Fruit fly (Drosophila melanogaster) whole organism, embryonic: ENCODE data around the gene CG12075.
A peak's percentile ranks its signal among the peaks of the same experiment; 100 is the strongest.

Experiments
- Atf3 ChIP-seq: fragments of 200-800 bp; sonication (Bioruptor generic); optimal IDR thresholded peaks from 3 replicates; lab custom pipeline; 2016; ENCODE audit warnings: missing biosample characterization, missing genetic modification characterization
- Awh ChIP-seq: fragments of 200-800 bp; sonication (Bioruptor generic); IDR thresholded peaks from 2 replicates; pipeline ENCODE4, ENCODE4 v1.3.6; 2022; ENCODE audit warnings: missing biosample characterization, missing genetic modification characterization
- CG15601 ChIP-seq: fragments of 200-800 bp; sonication (Bioruptor generic); optimal IDR thresholded peaks from 3 replicates; lab custom pipeline; 2019; ENCODE audit warnings: missing biosample characterization, mild to moderate bottlenecking, missing genetic modification characterization, moderate library complexity
- CG17359 ChIP-seq: fragments of 200-800 bp; sonication (Bioruptor generic); optimal IDR thresholded peaks from 3 replicates; lab custom pipeline; 2018; ENCODE audit warnings: missing biosample characterization, mild to moderate bottlenecking, missing genetic modification characterization, moderate library complexity
- CG17912 ChIP-seq: fragments of 200-800 bp; sonication (Bioruptor generic); optimal IDR thresholded peaks from 2 replicates; lab custom pipeline; 2018; ENCODE audit warnings: missing biosample characterization, mild to moderate bottlenecking, missing genetic modification characterization
- CG1792 ChIP-seq: fragments of 200-800 bp; sonication (Bioruptor generic); optimal IDR thresholded peaks from 2 replicates; lab custom pipeline; 2016; ENCODE audit warnings: missing biosample characterization, missing genetic modification characterization
- CG2712 ChIP-seq: fragments of 200-800 bp; optimal IDR thresholded peaks from 3 replicates; lab custom pipeline; 2019; ENCODE audit warnings: missing biosample characterization, mild to moderate bottlenecking, missing genetic modification characterization, moderate library complexity
- CG30431 ChIP-seq: fragments of 200-800 bp; sonication (Bioruptor generic); optimal IDR thresholded peaks from 2 replicates; lab custom pipeline; 2017; ENCODE audit warnings: missing biosample characterization, missing genetic modification characterization
- CG33213 ChIP-seq: fragments of 200-800 bp; sonication (Bioruptor generic); optimal IDR thresholded peaks from 3 replicates; lab custom pipeline; 2016; ENCODE audit warnings: missing biosample characterization, missing genetic modification characterization
- CG4360 ChIP-seq: fragments of 200-800 bp; sonication (Bioruptor generic); IDR thresholded peaks from 2 replicates; pipeline ENCODE4 v1.3.6; 2022; ENCODE audit warnings: missing biosample characterization, missing genetic modification characterization
- CG4707 ChIP-seq: fragments of 200-800 bp; sonication (Bioruptor generic); optimal IDR thresholded peaks from 2 replicates; lab custom pipeline; 2018; ENCODE audit warnings: missing biosample characterization, mild to moderate bottlenecking, missing genetic modification characterization, moderate library complexity
- CG6854 ChIP-seq: fragments of 200-800 bp; sonication (Bioruptor generic); optimal IDR thresholded peaks from 3 replicates; lab custom pipeline; 2017; ENCODE audit warnings: missing biosample characterization, mild to moderate bottlenecking, missing genetic modification characterization
- CG9437 ChIP-seq: fragments of 200-800 bp; sonication (Bioruptor generic); optimal IDR thresholded peaks from 2 replicates; lab custom pipeline; 2018; ENCODE audit warnings: missing biosample characterization, mild to moderate bottlenecking, missing genetic modification characterization
- CG9817 ChIP-seq: fragments of 200-800 bp; sonication (Bioruptor generic); optimal IDR thresholded peaks from 2 replicates; lab custom pipeline; 2018; ENCODE audit warnings: missing biosample characterization, mild to moderate bottlenecking, missing genetic modification characterization, moderate library complexity
- CG9932 ChIP-seq: fragments of 200-800 bp; sonication (Bioruptor generic); IDR thresholded peaks from 2 replicates; pipeline ENCODE4 v1.3.6; 2022; ENCODE audit warnings: missing biosample characterization, missing genetic modification characterization
- Dip2 ChIP-seq: fragments of 200-800 bp; sonication (Bioruptor generic); IDR thresholded peaks from 2 replicates; pipeline ENCODE4 v1.3.6; 2022; ENCODE audit warnings: missing biosample characterization, missing genetic modification characterization
- Doc3 ChIP-seq: fragments of 200-800 bp; sonication (Bioruptor generic); IDR thresholded peaks from 3 replicates; pipeline ENCODE4 v1.3.6; 2022; ENCODE audit warnings: missing biosample characterization, missing genetic modification characterization; ENCODE audit not compliant: partially characterized antibody
- Dref ChIP-seq: fragments of 200-800 bp; sonication (Bioruptor generic); IDR thresholded peaks from 2 replicates; pipeline ENCODE4 v1.3.6; 2022; ENCODE audit warnings: missing biosample characterization, missing genetic modification characterization
- Eip74EF ChIP-seq, 2 experiments: fragments of 200-800 bp in 1 of 2; fragments of >200 bp in 1 of 2; sonication (Bioruptor generic) in 1 of 2; optimal IDR thresholded peaks; 2 replicates each; lab custom pipeline; 2017 to 2019; ENCODE audit warnings: missing biosample characterization in 2 of 2, missing genetic modification characterization in 2 of 2, mild to moderate bottlenecking in 1 of 2, moderate library complexity in 1 of 2
- Hmr ChIP-seq: fragments of 200-800 bp; sonication (Bioruptor generic); optimal IDR thresholded peaks from 3 replicates; lab custom pipeline; 2017; ENCODE audit warnings: mild to moderate bottlenecking, missing biosample characterization, missing genetic modification reagents, missing genetic modification characterization
- Nf-YC ChIP-seq: fragments of 200-800 bp; optimal IDR thresholded peaks from 3 replicates; lab custom pipeline; 2019; ENCODE audit warnings: missing biosample characterization, mild to moderate bottlenecking, missing genetic modification characterization, moderate library complexity
- PHDP ChIP-seq: fragments of 200-800 bp; sonication (Bioruptor generic); optimal IDR thresholded peaks from 3 replicates; lab custom pipeline; 2018; ENCODE audit warnings: missing biosample characterization, mild to moderate bottlenecking, missing genetic modification characterization, moderate library complexity
- Side ChIP-seq: fragments of 200-800 bp; sonication (Bioruptor generic); optimal IDR thresholded peaks from 2 replicates; lab custom pipeline; 2016; ENCODE audit warnings: missing biosample characterization, missing genetic modification characterization
- ase ChIP-seq: fragments of 200-800 bp; sonication (Bioruptor generic); IDR thresholded peaks from 3 replicates; pipeline ENCODE4 v1.3.6; 2022; ENCODE audit warnings: missing biosample characterization, missing genetic modification characterization
- bowl ChIP-seq: fragments of 200-800 bp; sonication (Bioruptor generic); IDR thresholded peaks from 2 replicates; pipeline ENCODE4 v1.3.6; 2022; ENCODE audit warnings: missing biosample characterization, missing genetic modification characterization
- br ChIP-seq: fragments of >200 bp; optimal IDR thresholded peaks from 2 replicates; lab custom pipeline; 2017
- cg ChIP-seq: fragments of 200-800 bp; sonication (Bioruptor generic); optimal IDR thresholded peaks from 3 replicates; lab custom pipeline; 2019; ENCODE audit warnings: missing biosample characterization, mild to moderate bottlenecking, missing genetic modification characterization, moderate library complexity
- chn ChIP-seq: fragments of 200-800 bp; sonication (Bioruptor generic); optimal IDR thresholded peaks from 2 replicates; lab custom pipeline; 2016; ENCODE audit warnings: missing biosample characterization, missing genetic modification characterization
- crol ChIP-seq: fragments of 200-800 bp; sonication (Bioruptor generic); IDR thresholded peaks from 2 replicates; pipeline ENCODE4 v1.3.6; 2022; ENCODE audit warnings: missing biosample characterization, missing genetic modification characterization
- dpn ChIP-seq, 2 experiments: fragments of 200-800 bp; sonication (Bioruptor generic); optimal IDR thresholded peaks; 3 replicates each; lab custom pipeline; 2016; ENCODE audit warnings: missing biosample characterization in 2 of 2, missing genetic modification characterization in 2 of 2
- fd64A ChIP-seq: fragments of 200-800 bp; sonication (Bioruptor generic); optimal IDR thresholded peaks from 3 replicates; lab custom pipeline; 2018; ENCODE audit warnings: missing biosample characterization, mild to moderate bottlenecking, missing genetic modification characterization
- gcm2 ChIP-seq: fragments of 200-800 bp; sonication (Bioruptor generic); optimal IDR thresholded peaks from 2 replicates; lab custom pipeline; 2016; ENCODE audit warnings: missing biosample characterization, missing genetic modification characterization
- jigr1 ChIP-seq: fragments of 200-800 bp; sonication (Bioruptor generic); IDR thresholded peaks from 3 replicates; pipeline ENCODE4 v1.3.6; 2022; ENCODE audit warnings: missing biosample characterization, missing genetic modification characterization
- jing ChIP-seq: fragments of 200-800 bp; sonication (Bioruptor generic); optimal IDR thresholded peaks from 2 replicates; lab custom pipeline; 2018; ENCODE audit warnings: missing biosample characterization, mild to moderate bottlenecking, missing genetic modification characterization
- kni ChIP-seq: fragments of 200-800 bp; sonication (Bioruptor generic); optimal IDR thresholded peaks from 3 replicates; lab custom pipeline; 2017; ENCODE audit warnings: mild to moderate bottlenecking, missing biosample characterization, missing genetic modification reagents, missing genetic modification characterization
- mam ChIP-seq: fragments of 200-800 bp; sonication (Bioruptor generic); optimal IDR thresholded peaks from 3 replicates; lab custom pipeline; 2016; ENCODE audit warnings: missing biosample characterization, missing genetic modification characterization
- otp ChIP-seq: fragments of 200-800 bp; sonication (Bioruptor generic); IDR thresholded peaks from 3 replicates; pipeline ENCODE4, ENCODE4 v1.3.6; 2022; ENCODE audit warnings: missing biosample characterization, missing genetic modification characterization
- p53 ChIP-seq: fragments of 200-800 bp; sonication (Bioruptor generic); optimal IDR thresholded peaks from 2 replicates; lab custom pipeline; 2016; ENCODE audit warnings: missing biosample characterization, missing genetic modification characterization
- pfk ChIP-seq: fragments of 200-800 bp; sonication (Bioruptor generic); optimal IDR thresholded peaks from 2 replicates; lab custom pipeline; 2018; ENCODE audit warnings: missing biosample characterization, mild to moderate bottlenecking, missing genetic modification characterization, moderate library complexity
- pho ChIP-seq: fragments of 200-800 bp; sonication (Bioruptor generic); optimal IDR thresholded peaks from 2 replicates; lab custom pipeline; 2016; ENCODE audit warnings: missing biosample characterization, missing genetic modification characterization
- phol ChIP-seq: fragments of 200-800 bp; sonication (Bioruptor generic); optimal IDR thresholded peaks from 3 replicates; lab custom pipeline; 2018; ENCODE audit warnings: missing biosample characterization, mild to moderate bottlenecking, missing genetic modification characterization, moderate library complexity
- pzg ChIP-seq: fragments of 200-800 bp; sonication (Bioruptor generic); optimal IDR thresholded peaks from 3 replicates; lab custom pipeline; 2018; ENCODE audit warnings: missing biosample characterization, mild to moderate bottlenecking, missing genetic modification characterization, moderate library complexity
- repo ChIP-seq: fragments of 200-800 bp; sonication (Bioruptor generic); optimal IDR thresholded peaks from 2 replicates; lab custom pipeline; 2016; ENCODE audit warnings: missing biosample characterization, missing genetic modification characterization
- run ChIP-seq: fragments of 200-800 bp; sonication (Bioruptor generic); optimal IDR thresholded peaks from 3 replicates; lab custom pipeline; 2018; ENCODE audit warnings: missing biosample characterization, mild to moderate bottlenecking, missing genetic modification characterization
- sisA ChIP-seq: fragments of 200-800 bp; sonication (Bioruptor generic); IDR thresholded peaks from 2 replicates; pipeline ENCODE4 v1.3.6; 2022; ENCODE audit warnings: missing biosample characterization, missing genetic modification characterization
- stwl ChIP-seq: fragments of 200-800 bp; sonication (Bioruptor generic); optimal IDR thresholded peaks from 3 replicates; lab custom pipeline; 2018; ENCODE audit warnings: missing biosample characterization, mild to moderate bottlenecking, missing genetic modification characterization, moderate library complexity
- tna ChIP-seq: fragments of 200-800 bp; sonication (Bioruptor generic); IDR thresholded peaks from 2 replicates; pipeline ENCODE4 v1.3.6; 2022; ENCODE audit warnings: missing biosample characterization, missing genetic modification characterization; ENCODE audit not compliant: partially characterized antibody
- trem ChIP-seq: fragments of 200-800 bp; optimal IDR thresholded peaks from 3 replicates; lab custom pipeline; 2019; ENCODE audit warnings: missing biosample characterization, mild to moderate bottlenecking, missing genetic modification characterization, moderate library complexity
- trh ChIP-seq: fragments of 200-800 bp; sonication (Bioruptor generic); optimal IDR thresholded peaks from 2 replicates; lab custom pipeline; 2016; ENCODE audit warnings: missing biosample characterization, missing genetic modification characterization
- vnd ChIP-seq: fragments of 200-800 bp; sonication (Bioruptor generic); IDR thresholded peaks from 3 replicates; pipeline ENCODE4 v1.3.6; 2022; ENCODE audit warnings: missing biosample characterization, missing genetic modification characterization; ENCODE audit not compliant: partially characterized antibody
- vvl ChIP-seq: fragments of 200-800 bp; sonication (Bioruptor generic); IDR thresholded peaks from 2 replicates; pipeline ENCODE4 v1.3.6; 2022; ENCODE audit warnings: missing biosample characterization, missing genetic modification characterization
- zf30C ChIP-seq: fragments of 200-800 bp; sonication (Bioruptor generic); optimal IDR thresholded peaks from 3 replicates; lab custom pipeline; 2018; ENCODE audit warnings: missing biosample characterization, mild to moderate bottlenecking, missing genetic modification characterization

The CG12075 gene

dm6 chrX:8887410-8887809, 49.3 kb downstream of the CG12075 start (continued):
- TF ChIP-seq pfk (GFP tag; lab: Kevin White, UChicago) (no peak), CG2712 (tag; lab: Kevin White, UChicago) (no peak), CG6854 (GFP tag; lab: Kevin White, UChicago) (no peak), run (tag; lab: Kevin White, UChicago) (no peak), Eip74EF (GFP tag; optimal IDR thresholded peaks at IDR 0.05; lab: Kevin White, UChicago) (peak in 1 of 2 experiments; percentile 13), jing (GFP tag; lab: Kevin White, UChicago) (no peak), p53 (GFP tag; lab: Kevin White, UChicago) (no peak), crol (no peak), CG17912 (GFP tag; lab: Kevin White, UChicago) (no peak), Dref (no peak), Side (GFP tag; lab: Kevin White, UChicago) (no peak), gcm2 (GFP tag; lab: Kevin White, UChicago) (no peak), repo (GFP tag; lab: Kevin White, UChicago) (no peak), CG4707 (GFP tag; lab: Kevin White, UChicago) (peak; percentile 17), CG17359 (no peak), Awh (GFP tag; lab: Robert Waterston, UW) (peak; percentile 56; the same call in 1 of the 2 replicates), tna (GFP tag; lab: Robert Waterston, UW) (no peak), otp (GFP tag; lab: Robert Waterston, UW) (no peak; the same call in 2 of the 3 replicates), mam (no peak), Hmr (GFP tag; lab: Kevin White, UChicago) (no peak), trem (tag; lab: Kevin White, UChicago) (no peak), CG9932 (GFP tag; lab: Robert Waterston, UW) (no peak), pzg (GFP tag; lab: Kevin White, UChicago) (no peak), kni (peak; percentile 60), CG30431 (GFP tag; lab: Kevin White, UChicago) (no peak), CG9437 (GFP tag; lab: Kevin White, UChicago) (no peak), CG4360 (GFP tag; lab: Robert Waterston, UW) (no peak), Nf-YC (tag; lab: Kevin White, UChicago) (no peak), pho (GFP tag; lab: Kevin White, UChicago) (no peak), fd64A (GFP tag; lab: Kevin White, UChicago) (peak; percentile 36), stwl (tag; lab: Kevin White, UChicago) (peak; percentile 50), PHDP (tag; lab: Kevin White, UChicago) (no peak), Doc3 (no peak), CG1792 (GFP tag; lab: Kevin White, UChicago) (no peak), phol (tag; lab: Kevin White, UChicago) (no peak), cg (GFP tag; lab: Kevin White, UChicago) (peak; percentile 67), CG9817 (no peak), Atf3 (GFP tag; lab: Kevin White, UChicago) (no peak), br (lab: Kevin White, UChicago) (no peak), zf30C (GFP tag; lab: Kevin White, UChicago) (no peak), ase (GFP tag; lab: Robert Waterston, UW) (no peak), Dip2 (GFP tag; lab: Robert Waterston, UW) (no peak), vnd (GFP tag; lab: Robert Waterston, UW) (no peak), jigr1 (GFP tag; lab: Robert Waterston, UW) (no peak), bowl (GFP tag; lab: Robert Waterston, UW) (no peak), CG33213 (GFP tag; lab: Kevin White, UChicago) (no peak), chn (no peak), vvl (GFP tag; lab: Robert Waterston, UW) (0 out of 2 replicates have a peak, but pooled peaks have one; percentile 24), sisA (GFP tag; lab: Robert Waterston, UW) (no peak), trh (GFP tag; lab: Kevin White, UChicago) (no peak), CG15601 (peak; percentile 17), dpn (GFP tag; optimal IDR thresholded peaks at IDR 0.05; lab: Kevin White, UChicago) (no peak)
